Fruit fly (Drosophila melanogaster) whole organism, embryonic: ENCODE measurements around the gene CG11562.

Experiments
- Atf6 ChIP-seq: fragments of 200-800 bp; sonication (Bioruptor generic); IDR thresholded peaks from 2 replicates; pipeline ENCODE4 v1.3.6; 2022; ENCODE audit warnings: missing biosample characterization, missing genetic modification characterization
- CG10267 ChIP-seq: fragments of 200-800 bp; sonication (Bioruptor generic); optimal IDR thresholded peaks from 2 replicates; lab custom pipeline; 2018; ENCODE audit warnings: missing biosample characterization, mild to moderate bottlenecking, missing genetic modification characterization, moderate library complexity
- CG10959 ChIP-seq: fragments of 200-800 bp; sonication (Bioruptor generic); IDR thresholded peaks from 2 replicates; pipeline ENCODE4 v1.3.6; 2022; ENCODE audit warnings: missing biosample characterization, missing genetic modification characterization
- CG11398 ChIP-seq: fragments of 200-800 bp; sonication (Bioruptor generic); optimal IDR thresholded peaks from 2 replicates; lab custom pipeline; 2016; ENCODE audit warnings: missing biosample characterization, missing genetic modification characterization
- CG11456 ChIP-seq: fragments of 200-800 bp; sonication (Bioruptor generic); IDR thresholded peaks from 3 replicates; pipeline ENCODE4 v1.3.6; 2022; ENCODE audit warnings: missing biosample characterization, missing genetic modification characterization
- CG12299 ChIP-seq: fragments of 200-800 bp; sonication (Bioruptor generic); optimal IDR thresholded peaks from 2 replicates; lab custom pipeline; 2018; ENCODE audit warnings: missing biosample characterization, mild to moderate bottlenecking, missing genetic modification characterization
- CG12769 ChIP-seq: fragments of 200-800 bp; sonication (Bioruptor generic); optimal IDR thresholded peaks from 2 replicates; lab custom pipeline; 2019; ENCODE audit warnings: missing biosample characterization, mild to moderate bottlenecking, missing genetic modification characterization, moderate library complexity
- CG13775 ChIP-seq: fragments of 200-800 bp; sonication (Bioruptor generic); optimal IDR thresholded peaks from 3 replicates; lab custom pipeline; 2017; ENCODE audit warnings: missing biosample characterization, mild to moderate bottlenecking, missing genetic modification characterization
- CG13894 ChIP-seq: fragments of 200-800 bp; sonication (Bioruptor generic); optimal IDR thresholded peaks from 3 replicates; lab custom pipeline; 2018; ENCODE audit warnings: missing biosample characterization, mild to moderate bottlenecking, missing genetic modification characterization, moderate library complexity
- CG1602 ChIP-seq: fragments of 200-800 bp; sonication (Bioruptor generic); optimal IDR thresholded peaks from 3 replicates; lab custom pipeline; 2016; ENCODE audit warnings: missing biosample characterization, missing genetic modification characterization
- CG16813 ChIP-seq: fragments of 200-800 bp; sonication (Bioruptor generic); IDR thresholded peaks from 3 replicates; pipeline ENCODE4 v1.3.6; 2022; ENCODE audit warnings: missing biosample characterization, missing genetic modification characterization; ENCODE audit not compliant: partially characterized antibody
- CG17912 ChIP-seq: fragments of 200-800 bp; sonication (Bioruptor generic); optimal IDR thresholded peaks from 2 replicates; lab custom pipeline; 2018; ENCODE audit warnings: missing biosample characterization, mild to moderate bottlenecking, missing genetic modification characterization
- CG4282 ChIP-seq: fragments of 200-800 bp; sonication (Bioruptor generic); optimal IDR thresholded peaks from 2 replicates; lab custom pipeline; 2016; ENCODE audit warnings: missing biosample characterization, missing genetic modification characterization
- CG4820 ChIP-seq: fragments of 200-800 bp; sonication (Bioruptor generic); optimal IDR thresholded peaks from 3 replicates; lab custom pipeline; 2016; ENCODE audit warnings: missing biosample characterization, missing genetic modification characterization
- CG6272 ChIP-seq: fragments of 200-800 bp; sonication (Bioruptor generic); IDR thresholded peaks from 2 replicates; pipeline ENCODE4 v1.3.6; 2022; ENCODE audit warnings: missing biosample characterization, missing genetic modification characterization
- CG6765 ChIP-seq: fragments of 200-800 bp; sonication (Bioruptor generic); optimal IDR thresholded peaks from 3 replicates; lab custom pipeline; 2017; ENCODE audit warnings: missing biosample characterization, mild to moderate bottlenecking, missing genetic modification characterization
- CG7786 ChIP-seq: fragments of 200-800 bp; sonication (Bioruptor generic); optimal IDR thresholded peaks from 2 replicates; lab custom pipeline; 2016; ENCODE audit warnings: missing biosample characterization, missing genetic modification characterization
- CG8281 ChIP-seq: fragments of 200-800 bp; sonication (Bioruptor generic); optimal IDR thresholded peaks from 2 replicates; lab custom pipeline; 2018; ENCODE audit warnings: missing biosample characterization, mild to moderate bottlenecking, missing genetic modification characterization, moderate library complexity
- CrebB ChIP-seq: fragments of 200-800 bp; sonication (Bioruptor generic); optimal IDR thresholded peaks from 3 replicates; lab custom pipeline; 2018; ENCODE audit warnings: missing biosample characterization, mild to moderate bottlenecking, missing genetic modification characterization
- Deaf1 ChIP-seq: fragments of 200-800 bp; optimal IDR thresholded peaks from 3 replicates; lab custom pipeline; 2019; ENCODE audit warnings: missing biosample characterization, mild to moderate bottlenecking, missing genetic modification characterization, moderate library complexity
- Doc2 ChIP-seq: fragments of 200-800 bp; sonication (Bioruptor generic); IDR thresholded peaks from 2 replicates; pipeline ENCODE4 v1.3.6; 2022; ENCODE audit warnings: missing biosample characterization, missing genetic modification characterization
- Hsf ChIP-seq: fragments of 200-800 bp; sonication (Bioruptor generic); optimal IDR thresholded peaks from 3 replicates; lab custom pipeline; 2016; ENCODE audit warnings: missing biosample characterization, missing genetic modification characterization
- Lpt ChIP-seq: fragments of >200 bp; optimal IDR thresholded peaks from 2 replicates; lab custom pipeline; 2018; ENCODE audit warnings: missing biosample characterization, missing genetic modification characterization
- Mad ChIP-seq: fragments of 200-800 bp; sonication (Bioruptor generic); optimal IDR thresholded peaks from 2 replicates; lab custom pipeline; 2016; ENCODE audit warnings: missing biosample characterization, missing genetic modification characterization
- NK7.1 ChIP-seq: fragments of 200-800 bp; sonication (Bioruptor generic); optimal IDR thresholded peaks from 3 replicates; lab custom pipeline; 2016; ENCODE audit warnings: missing biosample characterization, missing genetic modification characterization
- Ptx1 ChIP-seq: fragments of 200-800 bp; sonication (Bioruptor generic); IDR thresholded peaks from 2 replicates; pipeline ENCODE4 v1.3.6; 2022; ENCODE audit warnings: missing biosample characterization, missing genetic modification characterization
- Scr ChIP-seq: fragments of 200-800 bp; sonication (Bioruptor generic); IDR thresholded peaks from 2 replicates; pipeline ENCODE4 v1.3.6; 2022; ENCODE audit warnings: missing biosample characterization, missing genetic modification characterization; ENCODE audit not compliant: partially characterized antibody
- Spps ChIP-seq: fragments of 200-800 bp; sonication (Bioruptor generic); optimal IDR thresholded peaks from 2 replicates; lab custom pipeline; 2018; ENCODE audit warnings: missing biosample characterization, mild to moderate bottlenecking, missing genetic modification characterization
- abd-A ChIP-seq: fragments of 200-800 bp; sonication (Bioruptor generic); optimal IDR thresholded peaks from 3 replicates; lab custom pipeline; 2019; ENCODE audit warnings: missing biosample characterization, mild to moderate bottlenecking, missing genetic modification characterization, moderate library complexity
- ara ChIP-seq: fragments of 200-800 bp; sonication (Bioruptor generic); IDR thresholded peaks from 2 replicates; pipeline ENCODE4 v1.3.6; 2022; ENCODE audit warnings: missing biosample characterization, missing genetic modification characterization
- crol ChIP-seq: fragments of 200-800 bp; sonication (Bioruptor generic); IDR thresholded peaks from 2 replicates; pipeline ENCODE4 v1.3.6; 2022; ENCODE audit warnings: missing biosample characterization, missing genetic modification characterization
- dati ChIP-seq: fragments of 200-800 bp; sonication (Bioruptor generic); IDR thresholded peaks from 2 replicates; pipeline ENCODE4 v1.3.6; 2022; ENCODE audit warnings: missing biosample characterization, missing genetic modification characterization
- eve ChIP-seq, 2 experiments: fragments of >200 bp; optimal IDR thresholded peaks; 2 replicates each; lab custom pipeline; 2017; ENCODE audit warnings: missing biosample characterization in 2 of 2, missing genetic modification characterization in 2 of 2
- exex ChIP-seq: fragments of 200-800 bp; sonication (Bioruptor generic); optimal IDR thresholded peaks from 4 replicates; lab custom pipeline; 2018; ENCODE audit warnings: missing biosample characterization, mild to moderate bottlenecking, missing genetic modification characterization, moderate library complexity
- fd64A ChIP-seq: fragments of 200-800 bp; sonication (Bioruptor generic); optimal IDR thresholded peaks from 3 replicates; lab custom pipeline; 2018; ENCODE audit warnings: missing biosample characterization, mild to moderate bottlenecking, missing genetic modification characterization
- gce ChIP-seq: fragments of 200-800 bp; sonication (Bioruptor generic); IDR thresholded peaks from 3 replicates; pipeline ENCODE4 v1.3.6; 2022; ENCODE audit warnings: missing biosample characterization, missing genetic modification characterization
- grau ChIP-seq: fragments of 200-800 bp; optimal IDR thresholded peaks from 3 replicates; lab custom pipeline; 2019; ENCODE audit warnings: missing biosample characterization, mild to moderate bottlenecking, missing genetic modification characterization, moderate library complexity
- kah ChIP-seq: fragments of 200-800 bp; sonication (Bioruptor generic); optimal IDR thresholded peaks from 2 replicates; lab custom pipeline; 2018; ENCODE audit warnings: missing biosample characterization, mild to moderate bottlenecking, missing genetic modification characterization
- lilli ChIP-seq: fragments of 200-800 bp; sonication (Bioruptor generic); optimal IDR thresholded peaks from 3 replicates; lab custom pipeline; 2016; ENCODE audit warnings: missing biosample characterization, missing genetic modification characterization
- p53 ChIP-seq: fragments of 200-800 bp; sonication (Bioruptor generic); optimal IDR thresholded peaks from 2 replicates; lab custom pipeline; 2016; ENCODE audit warnings: missing biosample characterization, missing genetic modification characterization
- peb ChIP-seq: fragments of 200-800 bp; sonication (Bioruptor generic); IDR thresholded peaks from 2 replicates; pipeline ENCODE4 v1.3.6; 2022; ENCODE audit warnings: missing biosample characterization, missing genetic modification characterization
- run ChIP-seq: fragments of 200-800 bp; sonication (Bioruptor generic); optimal IDR thresholded peaks from 3 replicates; lab custom pipeline; 2018; ENCODE audit warnings: missing biosample characterization, mild to moderate bottlenecking, missing genetic modification characterization
- sd ChIP-seq: fragments of 200-800 bp; sonication (Bioruptor generic); optimal IDR thresholded peaks from 3 replicates; lab custom pipeline; 2018; ENCODE audit warnings: missing biosample characterization, mild to moderate bottlenecking, missing genetic modification characterization, moderate library complexity
- sens ChIP-seq: fragments of 200-800 bp; sonication (Bioruptor generic); peaks from one replicate; lab custom pipeline; 2016; ENCODE audit warnings: missing biosample characterization, missing genetic modification characterization
- seq ChIP-seq: fragments of 200-800 bp; sonication (Bioruptor generic); IDR thresholded peaks from 2 replicates; pipeline ENCODE4 v1.3.6; 2022; ENCODE audit warnings: missing biosample characterization, missing genetic modification characterization
- sr ChIP-seq: fragments of 200-800 bp; sonication (Bioruptor generic); IDR thresholded peaks from 3 replicates; pipeline ENCODE4 v1.3.6; 2022; ENCODE audit warnings: missing biosample characterization, missing genetic modification characterization
- tin ChIP-seq: fragments of 200-800 bp; sonication (Bioruptor generic); optimal IDR thresholded peaks from 3 replicates; lab custom pipeline; 2016; ENCODE audit warnings: missing biosample characterization, missing genetic modification characterization
- tna ChIP-seq: fragments of 200-800 bp; sonication (Bioruptor generic); IDR thresholded peaks from 2 replicates; pipeline ENCODE4 v1.3.6; 2022; ENCODE audit warnings: missing biosample characterization, missing genetic modification characterization; ENCODE audit not compliant: partially characterized antibody
- vvl ChIP-seq: fragments of 200-800 bp; sonication (Bioruptor generic); IDR thresholded peaks from 2 replicates; pipeline ENCODE4 v1.3.6; 2022; ENCODE audit warnings: missing biosample characterization, missing genetic modification characterization
- zen2 ChIP-seq: fragments of 200-800 bp; sonication (Bioruptor generic); IDR thresholded peaks from 3 replicates; pipeline ENCODE4 v1.3.6; 2022; ENCODE audit warnings: missing biosample characterization, missing genetic modification characterization; ENCODE audit not compliant: partially characterized antibody

Gene CG11562

DNA sequence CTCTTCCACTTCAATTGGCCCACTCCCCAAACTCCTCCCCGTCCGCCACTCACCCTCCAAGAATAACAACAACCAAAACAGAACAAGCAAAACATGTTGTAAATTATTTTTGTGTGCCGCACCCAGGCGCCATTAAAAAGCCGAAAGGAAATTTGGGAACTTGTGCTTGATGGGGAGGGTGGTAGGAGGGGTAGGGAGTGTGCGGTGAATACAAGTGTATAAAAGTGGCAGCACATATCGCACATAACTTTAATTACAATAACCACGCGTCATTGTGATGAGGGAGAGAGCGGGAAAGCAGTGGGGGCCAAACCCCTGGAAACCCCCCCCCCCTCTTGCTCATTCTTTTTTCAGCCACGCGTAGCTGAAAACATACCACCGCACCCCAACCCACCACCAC, 14.9 kb downstream of the CG11562 start (continued):
- TF ChIP-seq kah (GFP tag; lab: Kevin White, UChicago) (peak; percentile 9), vvl (GFP tag; lab: Robert Waterston, UW) (0 out of 2 replicates have a peak, but pooled peaks have one; percentile 31), crol (peak; percentile 98), exex (tag; lab: Kevin White, UChicago) (peak; percentile 1), CG12299 (tag; lab: Kevin White, UChicago) (no peak), Atf6 (GFP tag; lab: Robert Waterston, UW) (0 out of 2 replicates have a peak, but pooled peaks have one; percentile 13), peb (GFP tag; lab: Robert Waterston, UW) (no peak)

DNA sequence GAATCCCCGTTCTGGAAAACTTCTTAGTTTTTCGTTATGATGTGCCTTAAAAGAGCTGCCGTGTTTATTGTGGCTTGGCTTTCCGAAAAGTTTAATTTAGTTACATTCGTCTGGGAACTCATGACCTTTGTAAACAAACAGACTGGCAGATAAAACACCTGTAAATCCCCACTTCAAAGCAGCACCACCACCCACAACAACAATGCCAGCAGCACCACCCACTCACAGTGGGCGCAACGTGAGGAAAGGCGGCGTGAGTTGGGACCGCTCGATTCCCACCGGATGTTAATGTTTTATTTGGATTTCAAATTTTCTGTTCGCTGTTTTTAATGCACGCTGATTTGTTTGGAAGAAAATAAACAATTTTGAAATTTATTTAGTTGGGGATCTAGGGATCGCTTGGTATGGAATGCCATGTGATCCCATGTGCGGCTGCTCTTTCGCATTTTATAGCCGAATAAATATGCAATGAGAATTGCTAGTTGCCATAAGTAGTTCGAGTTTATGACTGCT, 16.0 kb downstream of the CG11562 start:
- TF ChIP-seq Deaf1 (tag; lab: Kevin White, UChicago) (no peak), tin (GFP tag; lab: Kevin White, UChicago) (no peak), CG1602 (GFP tag; lab: Kevin White, UChicago) (no peak), run (peak; percentile 17), abd-A (peak; percentile 27), CG12769 (tag; lab: Kevin White, UChicago) (peak; percentile 71), sd (tag; lab: Kevin White, UChicago) (peak; percentile 69), Spps (tag; lab: Kevin White, UChicago) (no peak), CG17912 (GFP tag; lab: Kevin White, UChicago) (no peak), sr (GFP tag; lab: Robert Waterston, UW) (peak; percentile 56; the same call in 1 of the 3 replicates), CG6765 (GFP tag; lab: Kevin White, UChicago) (no peak), CG10959 (GFP tag; lab: Robert Waterston, UW) (no peak), seq (no peak), NK7.1 (no peak), eve (GFP tag; optimal IDR thresholded peaks at IDR 0.05; lab: Kevin White, UChicago) (no peak), kah (GFP tag; lab: Kevin White, UChicago) (peak; percentile 69), CG4282 (no peak), sens (peak; percentile 3), fd64A (GFP tag; lab: Kevin White, UChicago) (peak; percentile 43), CG16813 (GFP tag; lab: Robert Waterston, UW) (no peak), p53 (GFP tag; lab: Kevin White, UChicago) (no peak), CG13775 (no peak), Lpt (GFP tag; lab: Kevin White, UChicago) (no peak), CrebB (tag; lab: Kevin White, UChicago) (no peak), CG7786 (GFP tag; lab: Kevin White, UChicago) (no peak), zen2 (GFP tag; lab: Robert Waterston, UW) (no peak), dati (no peak)

DNA sequence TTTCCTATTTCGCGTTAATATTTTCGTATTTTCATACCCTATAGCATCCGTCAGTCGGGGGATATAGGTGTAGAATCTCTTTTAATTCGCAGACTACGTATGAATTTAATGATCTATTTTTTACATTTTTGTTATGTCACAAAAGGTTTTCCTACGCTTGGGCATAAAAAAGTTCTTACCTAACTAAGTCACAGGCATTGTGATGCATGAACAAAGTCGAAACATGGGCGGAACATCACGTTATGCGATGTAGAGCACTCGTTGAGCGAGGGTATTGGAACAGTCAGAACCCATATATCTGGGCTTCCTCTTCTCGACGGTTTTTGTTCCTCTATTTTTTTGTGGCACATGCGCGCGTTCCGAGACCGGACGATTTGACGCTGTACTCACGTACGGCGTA, 17.0 kb downstream of the CG11562 start:
- TF ChIP-seq CG10267 (tag; lab: Kevin White, UChicago) (no peak), ara (GFP tag; lab: Robert Waterston, UW) (no peak), Scr (no peak), CG11398 (GFP tag; lab: Kevin White, UChicago) (no peak), Mad (no peak), Ptx1 (GFP tag; lab: Robert Waterston, UW) (no peak), CG4820 (no peak), Hsf (peak; percentile 4), grau (tag; lab: Kevin White, UChicago) (peak; percentile 23), CG6272 (0 out of 2 replicates have a peak, but pooled peaks have one; percentile 13), CG10959 (GFP tag; lab: Robert Waterston, UW) (no peak), tna (GFP tag; lab: Robert Waterston, UW) (no peak), CG11456 (GFP tag; lab: Robert Waterston, UW) (0 out of 3 replicates have a peak, but pooled peaks have one; percentile 43), lilli (GFP tag; lab: Kevin White, UChicago) (peak; percentile 36), CG13894 (tag; lab: Kevin White, UChicago) (peak; percentile 21), CG8281 (tag; lab: Kevin White, UChicago) (no peak), Doc2 (GFP tag; lab: Robert Waterston, UW) (no peak), gce (GFP tag; lab: Robert Waterston, UW) (no peak)
